Fruit fly (Drosophila melanogaster) whole organism, prepupa: ENCODE measurements around the gene Sfp84E.
A peak's percentile ranks its signal among the peaks of the same experiment; 100 is the strongest.

Source experiments
- CG10631 ChIP-seq: fragments of 200-800 bp; sonication (Bioruptor generic); optimal IDR thresholded peaks from 2 replicates; lab custom pipeline; 2016; ENCODE audit warnings: missing biosample characterization, missing genetic modification characterization
- CG10669 ChIP-seq: fragments of 200-800 bp; sonication (Bioruptor generic); optimal IDR thresholded peaks from 3 replicates; lab custom pipeline; 2018; ENCODE audit warnings: missing biosample characterization, mild to moderate bottlenecking, missing genetic modification characterization, moderate library complexity
- CG11294 ChIP-seq: fragments of 200-800 bp; sonication (Bioruptor generic); IDR thresholded peaks from 2 replicates; pipeline ENCODE4 v1.3.6; 2022; ENCODE audit warnings: missing biosample characterization, missing genetic modification characterization
- CG11762 ChIP-seq: fragments of 200-800 bp; sonication (Bioruptor generic); optimal IDR thresholded peaks from 3 replicates; lab custom pipeline; 2016; ENCODE audit warnings: missing biosample characterization, missing genetic modification characterization; ENCODE audit not compliant: insufficient read depth
- CG15336 ChIP-seq: fragments of 200-800 bp; sonication (Bioruptor generic); IDR thresholded peaks from 2 replicates; pipeline ENCODE4 v1.3.6; 2022; ENCODE audit warnings: missing biosample characterization, missing genetic modification characterization
- CG3032 ChIP-seq: fragments of 200-800 bp; optimal IDR thresholded peaks from 2 replicates; lab custom pipeline; 2019; ENCODE audit warnings: missing biosample characterization, mild to moderate bottlenecking, missing genetic modification characterization, moderate library complexity
- CG31627 ChIP-seq: fragments of 200-800 bp; sonication (Bioruptor generic); optimal IDR thresholded peaks from 3 replicates; lab custom pipeline; 2016; ENCODE audit warnings: missing biosample characterization, missing genetic modification characterization
- CG3919 ChIP-seq: fragments of 200-800 bp; sonication (Bioruptor generic); optimal IDR thresholded peaks from 3 replicates; lab custom pipeline; 2016; ENCODE audit warnings: missing biosample characterization, missing genetic modification characterization
- CG6163 ChIP-seq: fragments of 200-800 bp; sonication (Bioruptor generic); IDR thresholded peaks from 3 replicates; pipeline ENCODE4 v1.3.6; 2022; ENCODE audit warnings: missing biosample characterization, missing genetic modification characterization
- CG6276 ChIP-seq: fragments of 200-800 bp; sonication (Bioruptor generic); optimal IDR thresholded peaks from 2 replicates; lab custom pipeline; 2017; ENCODE audit warnings: missing biosample characterization, mild to moderate bottlenecking, missing genetic modification characterization
- CG7368 ChIP-seq: fragments of 200-800 bp; sonication (Bioruptor generic); optimal IDR thresholded peaks from 3 replicates; lab custom pipeline; 2016; ENCODE audit warnings: missing biosample characterization, missing genetic modification characterization
- CG8119 ChIP-seq: fragments of 200-800 bp; sonication (Bioruptor generic); IDR thresholded peaks from 3 replicates; pipeline ENCODE4 v1.3.6; 2022; ENCODE audit warnings: missing biosample characterization, missing genetic modification characterization
- CG8319 ChIP-seq: fragments of 200-800 bp; sonication (Bioruptor generic); optimal IDR thresholded peaks from 3 replicates; lab custom pipeline; 2016; ENCODE audit warnings: missing biosample characterization, missing genetic modification characterization
- Eip75B ChIP-seq: fragments of 200-800 bp; sonication (Bioruptor generic); optimal IDR thresholded peaks from 3 replicates; lab custom pipeline; 2016; ENCODE audit warnings: missing biosample characterization, missing genetic modification characterization
- Eip78C ChIP-seq: fragments of 200-800 bp; sonication (Bioruptor generic); peaks from one replicate; lab custom pipeline; 2016; ENCODE audit warnings: missing biosample characterization, missing genetic modification characterization
- Ets21C ChIP-seq: fragments of 200-800 bp; sonication (Bioruptor generic); optimal IDR thresholded peaks from 3 replicates; lab custom pipeline; 2016; ENCODE audit warnings: missing biosample characterization, missing genetic modification characterization
- Gug ChIP-seq: fragments of 200-800 bp; sonication (Bioruptor generic); IDR thresholded peaks from 2 replicates; pipeline ENCODE4 v1.3.6; 2022; ENCODE audit warnings: missing biosample characterization, missing genetic modification characterization
- Lpt ChIP-seq: fragments of 200-800 bp; sonication (Bioruptor generic); optimal IDR thresholded peaks from 3 replicates; lab custom pipeline; 2016; ENCODE audit warnings: missing biosample characterization, missing genetic modification characterization
- Sox102F ChIP-seq: fragments of 200-800 bp; sonication (Bioruptor generic); optimal IDR thresholded peaks from 2 replicates; lab custom pipeline; 2016; ENCODE audit warnings: missing biosample characterization, mild to moderate bottlenecking, missing genetic modification characterization
- achi ChIP-seq: fragments of 200-800 bp; sonication (Bioruptor generic); optimal IDR thresholded peaks from 3 replicates; lab custom pipeline; 2016; ENCODE audit warnings: missing biosample characterization, missing genetic modification characterization
- acj6 ChIP-seq: fragments of 200-800 bp; sonication (Bioruptor generic); optimal IDR thresholded peaks from 3 replicates; lab custom pipeline; 2016; ENCODE audit warnings: missing biosample characterization, missing genetic modification characterization
- cyc ChIP-seq: fragments of 200-800 bp; sonication (Bioruptor generic); optimal IDR thresholded peaks from 3 replicates; lab custom pipeline; 2016; ENCODE audit warnings: missing biosample characterization, missing genetic modification characterization
- dsx ChIP-seq: fragments of 200-800 bp; optimal IDR thresholded peaks from 3 replicates; lab custom pipeline; 2019; ENCODE audit warnings: missing biosample characterization, mild to moderate bottlenecking, missing genetic modification characterization, moderate library complexity; ENCODE audit not compliant: poor library complexity, severe bottlenecking
- eg ChIP-seq: fragments of 200-800 bp; sonication (Bioruptor generic); IDR thresholded peaks from 3 replicates; pipeline ENCODE4 v1.3.6; 2022; ENCODE audit warnings: missing biosample characterization, missing genetic modification characterization
- net ChIP-seq: fragments of 200-800 bp; sonication (Bioruptor generic); optimal IDR thresholded peaks from 3 replicates; lab custom pipeline; 2016; ENCODE audit warnings: missing biosample characterization, missing genetic modification characterization
- ss ChIP-seq, 2 experiments: fragments of 200-800 bp; sonication (Bioruptor generic); optimal IDR thresholded peaks; 2 replicates in 1 of 2; 3 replicates in 1 of 2; lab custom pipeline; 2017 to 2018; ENCODE audit warnings: mild to moderate bottlenecking in 2 of 2, missing biosample characterization in 2 of 2, missing genetic modification characterization in 2 of 2, moderate library complexity in 1 of 2
- svp ChIP-seq: fragments of 200-800 bp; sonication (Bioruptor generic); peaks from one replicate; lab custom pipeline; 2016; ENCODE audit warnings: missing biosample characterization, missing genetic modification characterization
- vri ChIP-seq: fragments of 200-800 bp; sonication (Bioruptor generic); optimal IDR thresholded peaks from 3 replicates; lab custom pipeline; 2016; ENCODE audit warnings: missing biosample characterization, mild to moderate bottlenecking, missing genetic modification characterization

Sfp84E gene

DNA sequence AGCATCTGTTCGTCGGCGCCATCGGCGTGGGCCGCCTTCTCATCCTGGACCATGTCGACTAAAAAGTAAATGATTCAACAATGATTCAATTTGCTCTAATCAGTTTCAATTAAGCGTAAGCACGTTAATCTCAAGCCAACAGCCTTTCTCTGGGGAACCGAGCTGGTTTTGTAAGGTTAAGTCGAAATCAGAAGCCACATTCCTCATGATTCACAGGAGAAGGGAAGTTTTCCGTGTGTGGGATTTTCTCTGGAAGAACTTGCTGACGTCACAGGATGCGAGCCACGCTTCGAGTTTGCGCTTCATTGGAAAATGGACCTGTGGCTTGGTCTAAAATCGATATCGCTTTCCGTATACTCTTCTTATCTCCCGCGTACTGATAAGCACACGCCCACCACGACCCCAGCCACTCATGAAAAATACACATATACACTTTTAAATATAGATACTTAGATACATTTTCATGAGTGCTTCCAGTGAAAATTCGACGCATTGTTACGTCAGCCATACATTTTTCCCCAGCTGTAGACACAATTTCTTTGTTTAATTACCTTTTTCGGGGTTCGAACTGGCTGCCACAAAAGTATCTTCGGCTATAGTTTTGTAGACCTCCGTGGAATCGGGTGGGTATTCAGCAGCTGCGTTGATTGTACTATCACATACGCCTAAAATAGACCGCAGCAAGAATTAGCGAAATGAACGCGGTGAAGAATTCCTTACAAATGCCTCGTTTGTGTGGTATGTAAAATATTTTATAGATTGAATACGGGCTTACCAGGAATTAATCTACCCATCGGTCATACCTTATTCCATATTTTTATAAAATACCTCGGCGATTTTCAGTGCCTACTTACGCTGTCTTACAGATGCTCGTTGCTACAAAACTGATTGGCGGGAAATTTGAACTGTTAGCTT lies 2.9 kb downstream of the Sfp84E start (continued):
- no peak for TF ChIP-seq CG31627 (GFP tag; lab: Kevin White, UChicago)
- no peak for TF ChIP-seq CG3919
- no peak for TF ChIP-seq acj6 (GFP tag; lab: Kevin White, UChicago)
- TF ChIP-seq CG10669 (GFP tag; lab: Kevin White, UChicago), result no peak
- TF ChIP-seq Eip75B (GFP tag; lab: Kevin White, UChicago), result no peak
- TF ChIP-seq vri, result peak; percentile 88
- no peak for TF ChIP-seq Ets21C
- no peak for TF ChIP-seq CG8119 (GFP tag; lab: Robert Waterston, UW)
- no peak for TF ChIP-seq achi (GFP tag; lab: Kevin White, UChicago)
- TF ChIP-seq svp (GFP tag; lab: Kevin White, UChicago), result peak; percentile 83

DNA sequence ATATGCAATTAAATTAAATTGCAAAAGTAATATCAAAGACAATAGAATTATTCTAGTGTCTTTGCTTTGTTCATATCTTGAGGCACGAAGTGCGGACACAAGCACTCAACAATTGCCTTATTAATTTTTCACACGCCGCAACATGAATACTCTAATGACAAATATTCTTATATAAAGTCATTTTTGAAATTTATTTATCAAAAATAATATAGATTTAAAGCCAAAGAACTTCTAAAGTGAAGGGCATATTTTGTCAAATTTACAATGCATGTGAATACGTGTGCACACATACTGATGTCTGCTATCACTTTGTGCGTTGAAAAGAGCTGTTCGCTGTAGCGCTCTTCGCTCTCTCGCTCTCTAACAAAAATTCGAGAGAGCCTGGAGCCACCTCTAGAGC lies 6.2 kb downstream of the Sfp84E start:
- peak; percentile 86; the same call in 2 of the 3 replicates for TF ChIP-seq eg (GFP tag; lab: Robert Waterston, UW)
- TF ChIP-seq CG6163 (GFP tag; lab: Robert Waterston, UW), result 0 out of 3 replicates have a peak, but pooled peaks have one; percentile 34
- peak; percentile 54 for TF ChIP-seq Gug (GFP tag; lab: Robert Waterston, UW)
- TF ChIP-seq CG11294 (GFP tag; lab: Robert Waterston, UW), result peak; percentile 54; the same call in 1 of the 2 replicates

DNA sequence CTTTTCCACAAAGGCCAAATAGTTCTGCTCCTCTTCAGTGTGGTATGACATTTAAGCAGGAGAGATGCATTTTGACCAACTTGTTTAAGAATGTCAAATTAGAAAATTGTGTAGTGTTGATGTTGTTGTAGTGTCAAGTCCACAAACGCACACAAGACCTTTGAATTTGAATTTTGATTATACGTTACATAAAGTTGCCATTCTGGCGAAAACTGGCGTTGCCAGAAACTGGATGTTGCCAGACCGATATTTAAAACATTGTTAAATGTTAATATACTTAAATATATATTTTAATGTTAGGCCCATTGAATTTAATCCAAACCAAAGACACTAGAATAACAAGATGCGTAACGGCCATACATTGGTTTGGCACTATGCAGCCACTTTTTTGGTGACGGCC lies 7.1 kb downstream of the Sfp84E start:
- TF ChIP-seq dsx (GFP tag; lab: Kevin White, UChicago), result peak; percentile 87
- no peak for TF ChIP-seq eg (GFP tag; lab: Robert Waterston, UW)
- TF ChIP-seq cyc (GFP tag; lab: Kevin White, UChicago), result no peak
- TF ChIP-seq CG11762 (GFP tag; lab: Kevin White, UChicago), result no peak
- TF ChIP-seq Eip78C (GFP tag; lab: Kevin White, UChicago), result peak; percentile 6

DNA sequence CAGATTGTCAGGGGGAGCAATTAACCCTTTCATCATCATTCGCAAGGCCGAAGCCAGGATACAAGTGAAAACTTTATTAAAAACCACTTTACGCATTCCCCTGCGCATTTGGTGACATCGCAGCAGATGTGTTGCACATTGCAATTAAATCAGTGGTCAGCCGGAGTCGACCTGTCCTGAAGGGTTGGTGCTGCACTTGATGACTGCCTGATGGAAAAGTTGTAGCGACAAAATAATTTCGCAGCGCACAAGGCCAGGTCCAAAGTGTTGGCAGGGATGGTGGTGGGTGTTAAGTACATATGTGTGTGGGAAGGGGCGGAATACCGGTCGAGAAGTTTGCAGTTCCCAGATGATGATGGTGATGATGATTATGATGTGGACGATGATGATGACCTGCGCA lies 7.9 kb downstream of the Sfp84E start:
- TF ChIP-seq CG6276 (GFP tag; lab: Kevin White, UChicago) (no peak), net (GFP tag; lab: Kevin White, UChicago) (no peak), CG3032 (tag; lab: Kevin White, UChicago) (no peak), Sox102F (GFP tag; lab: Kevin White, UChicago) (no peak), Eip75B (GFP tag; lab: Kevin White, UChicago) (no peak), svp (GFP tag; lab: Kevin White, UChicago) (no peak), Lpt (GFP tag; lab: Kevin White, UChicago) (no peak), CG15336 (GFP tag; lab: Robert Waterston, UW) (no peak), achi (GFP tag; lab: Kevin White, UChicago) (no peak), ss (GFP tag; optimal IDR thresholded peaks at IDR 0.05; lab: Kevin White, UChicago) (no peak), acj6 (GFP tag; lab: Kevin White, UChicago) (no peak), CG8319 (GFP tag; lab: Kevin White, UChicago) (no peak), Gug (GFP tag; lab: Robert Waterston, UW) (no peak)
- TF ChIP-seq, all 60 proteins: peak for 0

- TF ChIP-seq CG11762 (GFP tag; lab: Kevin White, UChicago), result no peak
- peak in 1 of 2 experiments; percentile 51 for TF ChIP-seq ss (GFP tag; optimal IDR thresholded peaks at IDR 0.05; lab: Kevin White, UChicago)
- TF ChIP-seq CG10631, result no peak
- no peak for TF ChIP-seq net (GFP tag; lab: Kevin White, UChicago)
- peak; percentile 54 for TF ChIP-seq dsx (GFP tag; lab: Kevin White, UChicago)
- no peak for TF ChIP-seq Eip75B (GFP tag; lab: Kevin White, UChicago)
- TF ChIP-seq svp (GFP tag; lab: Kevin White, UChicago), result peak; percentile 49
- TF ChIP-seq CG7368 (GFP tag; lab: Kevin White, UChicago), result no peak
Measured at dm6 chr3R:7970640-7971039, 9.5 kb downstream of the Sfp84E start.
